Fruit fly (Drosophila melanogaster) whole organism, prepupa: Measurements from ENCODE around the gene Pak3.

Experiments
- Blimp-1 ChIP-seq: fragments of 200-800 bp; sonication (Bioruptor generic); optimal IDR thresholded peaks from 3 replicates; lab custom pipeline; 2017; ENCODE audit warnings: missing biosample characterization, missing genetic modification characterization, mild to moderate bottlenecking, moderate library complexity, missing genetic modification reagents
- CG11294 ChIP-seq: fragments of 200-800 bp; sonication (Bioruptor generic); IDR thresholded peaks from 2 replicates; pipeline ENCODE4 v1.3.6; 2022; ENCODE audit warnings: missing biosample characterization, missing genetic modification characterization
- CG11762 ChIP-seq: fragments of 200-800 bp; sonication (Bioruptor generic); optimal IDR thresholded peaks from 3 replicates; lab custom pipeline; 2016; ENCODE audit warnings: missing biosample characterization, missing genetic modification characterization; ENCODE audit not compliant: insufficient read depth
- CG15336 ChIP-seq: fragments of 200-800 bp; sonication (Bioruptor generic); IDR thresholded peaks from 2 replicates; pipeline ENCODE4 v1.3.6; 2022; ENCODE audit warnings: missing biosample characterization, missing genetic modification characterization
- CG1621 ChIP-seq: fragments of 200-800 bp; sonication (Bioruptor generic); optimal IDR thresholded peaks from 3 replicates; lab custom pipeline; 2018; ENCODE audit warnings: missing biosample characterization, mild to moderate bottlenecking, missing genetic modification characterization
- CG16779 ChIP-seq: fragments of 200-800 bp; sonication (Bioruptor generic); optimal IDR thresholded peaks from 3 replicates; lab custom pipeline; 2017; ENCODE audit warnings: missing biosample characterization, mild to moderate bottlenecking, missing genetic modification characterization
- CG3032 ChIP-seq: fragments of 200-800 bp; optimal IDR thresholded peaks from 2 replicates; lab custom pipeline; 2019; ENCODE audit warnings: missing biosample characterization, mild to moderate bottlenecking, missing genetic modification characterization, moderate library complexity
- CG32006 ChIP-seq: fragments of 200-800 bp; sonication (Bioruptor generic); optimal IDR thresholded peaks from 3 replicates; lab custom pipeline; 2017; ENCODE audit warnings: missing biosample characterization, mild to moderate bottlenecking, missing genetic modification characterization
- CG34406 ChIP-seq: fragments of 200-800 bp; sonication (Bioruptor generic); optimal IDR thresholded peaks from 3 replicates; lab custom pipeline; 2016; ENCODE audit warnings: missing biosample characterization, missing genetic modification characterization
- CG3919 ChIP-seq: fragments of 200-800 bp; sonication (Bioruptor generic); optimal IDR thresholded peaks from 3 replicates; lab custom pipeline; 2016; ENCODE audit warnings: missing biosample characterization, missing genetic modification characterization
- CG6276 ChIP-seq: fragments of 200-800 bp; sonication (Bioruptor generic); optimal IDR thresholded peaks from 2 replicates; lab custom pipeline; 2017; ENCODE audit warnings: missing biosample characterization, mild to moderate bottlenecking, missing genetic modification characterization
- CG6792 ChIP-seq: fragments of 200-800 bp; sonication (Bioruptor generic); optimal IDR thresholded peaks from 3 replicates; lab custom pipeline; 2016; ENCODE audit warnings: missing biosample characterization, missing genetic modification characterization
- CG6808 ChIP-seq: fragments of 200-800 bp; sonication (Bioruptor generic); optimal IDR thresholded peaks from 3 replicates; lab custom pipeline; 2017; ENCODE audit warnings: missing biosample characterization, missing genetic modification characterization, mild to moderate bottlenecking, moderate library complexity, missing genetic modification reagents
- CG6854 ChIP-seq: fragments of 200-800 bp; sonication (Bioruptor generic); optimal IDR thresholded peaks from 2 replicates; lab custom pipeline; 2017; ENCODE audit warnings: missing biosample characterization, mild to moderate bottlenecking, missing genetic modification characterization
- CG7368 ChIP-seq: fragments of 200-800 bp; sonication (Bioruptor generic); optimal IDR thresholded peaks from 3 replicates; lab custom pipeline; 2016; ENCODE audit warnings: missing biosample characterization, missing genetic modification characterization
- CG8119 ChIP-seq: fragments of 200-800 bp; sonication (Bioruptor generic); IDR thresholded peaks from 3 replicates; pipeline ENCODE4 v1.3.6; 2022; ENCODE audit warnings: missing biosample characterization, missing genetic modification characterization
- CG8319 ChIP-seq: fragments of 200-800 bp; sonication (Bioruptor generic); optimal IDR thresholded peaks from 3 replicates; lab custom pipeline; 2016; ENCODE audit warnings: missing biosample characterization, missing genetic modification characterization
- CG9139 ChIP-seq: fragments of 200-800 bp; sonication (Bioruptor generic); optimal IDR thresholded peaks from 3 replicates; lab custom pipeline; 2017; ENCODE audit warnings: missing biosample characterization, mild to moderate bottlenecking, missing genetic modification characterization
- Eip75B ChIP-seq: fragments of 200-800 bp; sonication (Bioruptor generic); optimal IDR thresholded peaks from 3 replicates; lab custom pipeline; 2016; ENCODE audit warnings: missing biosample characterization, missing genetic modification characterization
- Eip78C ChIP-seq: fragments of 200-800 bp; sonication (Bioruptor generic); peaks from one replicate; lab custom pipeline; 2016; ENCODE audit warnings: missing biosample characterization, missing genetic modification characterization
- Eip93F ChIP-seq: fragments of 200-800 bp; sonication (Bioruptor generic); optimal IDR thresholded peaks from 2 replicates; lab custom pipeline; 2016; ENCODE audit warnings: missing biosample characterization, mild to moderate bottlenecking, missing genetic modification characterization
- Ets21C ChIP-seq: fragments of 200-800 bp; sonication (Bioruptor generic); optimal IDR thresholded peaks from 3 replicates; lab custom pipeline; 2016; ENCODE audit warnings: missing biosample characterization, missing genetic modification characterization
- Gug ChIP-seq: fragments of 200-800 bp; sonication (Bioruptor generic); IDR thresholded peaks from 2 replicates; pipeline ENCODE4 v1.3.6; 2022; ENCODE audit warnings: missing biosample characterization, missing genetic modification characterization
- Hr38 ChIP-seq: sonication (Bioruptor generic); optimal IDR thresholded peaks from 2 replicates; lab custom pipeline; 2016; ENCODE audit warnings: missing biosample characterization, missing genetic modification characterization
- Lpt ChIP-seq: fragments of 200-800 bp; sonication (Bioruptor generic); optimal IDR thresholded peaks from 3 replicates; lab custom pipeline; 2016; ENCODE audit warnings: missing biosample characterization, missing genetic modification characterization
- Met ChIP-seq: fragments of 200-800 bp; sonication (Bioruptor generic); optimal IDR thresholded peaks from 3 replicates; lab custom pipeline; 2016; ENCODE audit warnings: missing biosample characterization, missing genetic modification characterization
- Smox ChIP-seq: fragments of 200-800 bp; sonication (Bioruptor generic); optimal IDR thresholded peaks from 3 replicates; lab custom pipeline; 2016; ENCODE audit warnings: missing biosample characterization, missing genetic modification characterization
- Sox102F ChIP-seq: fragments of 200-800 bp; sonication (Bioruptor generic); optimal IDR thresholded peaks from 2 replicates; lab custom pipeline; 2016; ENCODE audit warnings: missing biosample characterization, mild to moderate bottlenecking, missing genetic modification characterization
- Sox14 ChIP-seq: fragments of 200-800 bp; sonication (Bioruptor generic); optimal IDR thresholded peaks from 3 replicates; lab custom pipeline; 2016; ENCODE audit warnings: missing biosample characterization, missing genetic modification characterization
- achi ChIP-seq: fragments of 200-800 bp; sonication (Bioruptor generic); optimal IDR thresholded peaks from 3 replicates; lab custom pipeline; 2016; ENCODE audit warnings: missing biosample characterization, missing genetic modification characterization
- acj6 ChIP-seq: fragments of 200-800 bp; sonication (Bioruptor generic); optimal IDR thresholded peaks from 3 replicates; lab custom pipeline; 2016; ENCODE audit warnings: missing biosample characterization, missing genetic modification characterization
- dac ChIP-seq: fragments of 200-800 bp; sonication (Bioruptor generic); optimal IDR thresholded peaks from 2 replicates; lab custom pipeline; 2017; ENCODE audit warnings: missing biosample characterization, mild to moderate bottlenecking, missing genetic modification characterization
- dsx ChIP-seq: fragments of 200-800 bp; optimal IDR thresholded peaks from 3 replicates; lab custom pipeline; 2019; ENCODE audit warnings: missing biosample characterization, mild to moderate bottlenecking, missing genetic modification characterization, moderate library complexity; ENCODE audit not compliant: poor library complexity, severe bottlenecking
- eg ChIP-seq: fragments of 200-800 bp; sonication (Bioruptor generic); IDR thresholded peaks from 3 replicates; pipeline ENCODE4 v1.3.6; 2022; ENCODE audit warnings: missing biosample characterization, missing genetic modification characterization
- fd59A ChIP-seq: fragments of 200-800 bp; sonication (Bioruptor generic); optimal IDR thresholded peaks from 2 replicates; lab custom pipeline; 2017; ENCODE audit warnings: missing biosample characterization, mild to moderate bottlenecking, missing genetic modification characterization, missing genetic modification reagents
- fd85E ChIP-seq: fragments of 200-800 bp; sonication (Bioruptor generic); optimal IDR thresholded peaks from 3 replicates; lab custom pipeline; 2016; ENCODE audit warnings: missing biosample characterization, missing genetic modification characterization
- fkh ChIP-seq: fragments of 200-800 bp; sonication (Bioruptor generic); optimal IDR thresholded peaks from 3 replicates; lab custom pipeline; 2017; ENCODE audit warnings: missing biosample characterization, mild to moderate bottlenecking, missing genetic modification characterization, moderate library complexity
- lz ChIP-seq: fragments of 200-800 bp; sonication (Bioruptor generic); optimal IDR thresholded peaks from 3 replicates; lab custom pipeline; 2016; ENCODE audit warnings: missing biosample characterization, missing genetic modification characterization
- net ChIP-seq: fragments of 200-800 bp; sonication (Bioruptor generic); optimal IDR thresholded peaks from 3 replicates; lab custom pipeline; 2016; ENCODE audit warnings: missing biosample characterization, missing genetic modification characterization
- salr ChIP-seq, 2 experiments: fragments of 200-800 bp; sonication (Bioruptor generic); optimal IDR thresholded peaks; 3 replicates each; lab custom pipeline; 2016 to 2018; ENCODE audit warnings: missing biosample characterization in 2 of 2, missing genetic modification characterization in 2 of 2, mild to moderate bottlenecking in 1 of 2
- ss ChIP-seq, 2 experiments: fragments of 200-800 bp; sonication (Bioruptor generic); optimal IDR thresholded peaks; 2 replicates in 1 of 2; 3 replicates in 1 of 2; lab custom pipeline; 2017 to 2018; ENCODE audit warnings: mild to moderate bottlenecking in 2 of 2, missing biosample characterization in 2 of 2, missing genetic modification characterization in 2 of 2, moderate library complexity in 1 of 2
- svp ChIP-seq: fragments of 200-800 bp; sonication (Bioruptor generic); peaks from one replicate; lab custom pipeline; 2016; ENCODE audit warnings: missing biosample characterization, missing genetic modification characterization
- vri ChIP-seq: fragments of 200-800 bp; sonication (Bioruptor generic); optimal IDR thresholded peaks from 3 replicates; lab custom pipeline; 2016; ENCODE audit warnings: missing biosample characterization, mild to moderate bottlenecking, missing genetic modification characterization

Gene Pak3

DNA sequence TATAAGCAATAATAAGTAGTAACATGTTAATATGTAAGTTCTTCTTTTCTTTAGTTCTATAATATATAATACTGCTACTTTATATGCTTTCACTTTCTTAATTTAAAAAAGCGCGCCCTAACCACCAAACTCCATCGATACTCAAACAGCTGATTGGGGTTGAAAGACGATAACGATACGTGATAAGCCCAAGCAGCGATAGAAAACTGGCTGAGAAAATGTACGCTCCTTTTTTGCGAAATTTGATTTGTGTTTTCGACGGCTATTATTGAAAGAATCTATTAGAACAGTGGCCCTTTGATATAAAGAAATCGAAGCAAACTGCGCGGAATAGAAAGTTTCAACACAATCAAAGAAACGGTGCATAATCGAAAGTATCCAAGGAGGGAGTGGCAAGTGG is 2.3 kb upstream of the Pak3 start, which contains the start of gene CG14883:
Gene CG14883 (plus strand): TSS at position 178 of the 400 bp plus-strand sequence.
- TF ChIP-seq Gug (GFP tag; lab: Robert Waterston, UW) (no peak), Blimp-1 (peak; percentile 97)

DNA sequence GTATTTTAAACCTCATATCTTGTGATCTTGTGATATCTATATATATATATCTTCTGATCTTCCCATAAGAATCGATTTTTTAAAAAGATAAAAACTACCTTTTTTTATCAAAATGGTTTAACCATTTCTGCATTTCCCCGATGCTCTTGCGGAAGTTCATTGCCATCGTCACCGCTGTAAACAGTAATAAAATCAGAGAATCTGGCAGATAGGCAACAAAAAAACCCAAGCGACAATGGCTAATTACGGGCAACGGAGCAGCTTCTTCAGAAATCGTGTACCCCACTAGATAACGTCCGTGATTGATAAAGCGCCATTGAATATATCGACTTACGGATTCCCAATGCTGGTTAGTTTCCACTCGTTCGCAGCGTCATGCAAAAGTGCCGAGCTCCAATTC is 571 bp upstream of the Pak3 start, which contains the start of gene CG10405:
Gene CG10405 (plus strand): TSS at position 301 of the 400 bp plus-strand sequence.
- TF ChIP-seq acj6 (GFP tag; lab: Kevin White, UChicago) (no peak), CG6792 (GFP tag; lab: Kevin White, UChicago) (no peak), CG16779 (no peak), Met (no peak), eg (GFP tag; lab: Robert Waterston, UW) (no peak), fkh (no peak), CG34406 (GFP tag; lab: Kevin White, UChicago) (no peak), Smox (GFP tag; lab: Kevin White, UChicago) (no peak), CG32006 (no peak), Sox102F (GFP tag; lab: Kevin White, UChicago) (no peak), CG8119 (no peak), Ets21C (no peak), Lpt (GFP tag; lab: Kevin White, UChicago) (no peak), CG6808 (GFP tag; lab: Kevin White, UChicago) (no peak), svp (GFP tag; lab: Kevin White, UChicago) (no peak)

DNA sequence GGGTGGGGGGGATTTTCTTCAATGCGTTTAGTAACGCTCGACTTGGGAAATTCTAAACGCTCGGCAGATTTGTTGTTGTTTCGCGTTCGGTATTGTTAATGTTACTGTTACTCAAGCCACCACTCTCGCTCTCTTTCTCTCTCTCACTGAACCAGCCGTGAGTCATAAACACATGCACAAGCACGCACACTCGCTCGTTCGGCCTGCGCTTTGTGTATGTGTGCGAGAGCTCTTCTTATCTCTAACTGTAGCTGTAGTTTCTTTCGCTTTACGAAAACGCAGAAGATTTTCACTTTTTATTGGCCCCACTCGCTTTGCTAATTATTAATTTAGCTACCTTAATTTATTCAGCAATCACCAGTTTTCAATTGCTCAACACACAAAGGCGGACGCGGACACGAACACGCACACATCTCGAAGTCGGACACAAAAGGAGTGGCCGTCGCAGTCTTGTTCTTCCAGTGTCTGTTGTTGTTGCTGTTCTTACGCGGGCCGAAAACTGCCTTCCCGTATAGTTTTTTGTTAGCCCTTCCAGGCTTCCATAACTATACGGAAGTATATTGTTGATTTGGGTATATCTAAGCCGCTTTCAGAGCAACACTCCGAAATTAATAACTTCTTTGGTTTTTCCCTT is 550 bp downstream of the Pak3 start:
- peak; percentile 45 for TF ChIP-seq Eip78C
- peak; percentile 40 for TF ChIP-seq Sox14
- peak; percentile 20 for TF ChIP-seq Blimp-1
- TF ChIP-seq ss (GFP tag; optimal IDR thresholded peaks at IDR 0.05; lab: Kevin White, UChicago): peak in 1 of 2 experiments; percentile 40
- TF ChIP-seq vri (GFP tag; lab: Kevin White, UChicago): peak; percentile 24
- peak; percentile 46 for TF ChIP-seq CG6854 (GFP tag; lab: Kevin White, UChicago)
- TF ChIP-seq CG15336 (GFP tag; lab: Robert Waterston, UW): 0 out of 2 replicates have a peak, but pooled peaks have one; percentile 26
- TF ChIP-seq salr (GFP tag; optimal IDR thresholded peaks at IDR 0.05; lab: Kevin White, UChicago): no peak
- no peak for TF ChIP-seq CG6276 (GFP tag; lab: Kevin White, UChicago)

DNA sequence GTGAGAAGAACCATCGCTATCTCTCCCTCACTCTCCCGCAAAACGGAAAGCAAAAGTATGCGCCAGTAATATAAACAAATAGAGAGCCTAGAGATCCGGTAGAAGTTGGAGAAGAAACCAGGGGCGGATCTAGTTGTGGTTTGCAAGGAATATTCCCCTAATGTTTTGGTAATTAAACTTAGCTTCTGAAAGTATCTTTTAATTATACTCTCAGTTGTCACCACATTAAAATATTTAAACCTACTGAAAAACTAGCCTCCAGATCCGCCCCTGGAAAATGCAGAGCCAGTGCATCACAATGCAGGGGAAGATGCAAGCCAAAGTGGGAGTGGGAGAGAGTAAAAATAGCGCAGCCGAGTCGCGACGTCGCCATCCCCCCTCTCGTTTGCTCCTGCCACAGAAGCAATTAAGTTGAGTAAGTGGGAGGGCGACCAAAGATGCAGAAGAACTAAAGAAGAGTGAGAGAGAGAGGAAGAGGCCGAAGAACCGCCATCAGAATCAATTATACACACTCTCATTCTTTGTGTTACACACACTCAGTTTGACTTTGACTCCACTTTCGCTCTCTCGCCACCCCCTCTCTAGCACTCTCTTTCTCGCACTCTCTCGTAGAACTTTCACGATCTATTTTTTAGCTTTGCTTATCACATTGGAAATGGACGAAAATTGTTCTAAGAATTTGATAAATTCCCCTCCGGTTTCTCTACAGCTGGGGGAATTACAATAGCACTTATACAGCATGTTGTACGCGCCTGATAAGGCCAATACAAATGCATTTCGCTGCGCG is 4.2 kb downstream of the Pak3 start:
- TF ChIP-seq CG8119 (peak; percentile 93), CG34406 (GFP tag; lab: Kevin White, UChicago) (peak; percentile 92), Lpt (GFP tag; lab: Kevin White, UChicago) (peak; percentile 97), achi (GFP tag; lab: Kevin White, UChicago) (peak; percentile 97), CG1621 (peak; percentile 98), lz (peak; percentile 94), svp (GFP tag; lab: Kevin White, UChicago) (peak; percentile 93), fd85E (GFP tag; lab: Kevin White, UChicago) (peak; percentile 76), net (peak; percentile 97), fd59A (GFP tag; lab: Kevin White, UChicago) (peak; percentile 99), Eip75B (GFP tag; lab: Kevin White, UChicago) (peak; percentile 99), Hr38 (GFP tag; lab: Kevin White, UChicago) (peak; percentile 92), CG3032 (tag; lab: Kevin White, UChicago) (peak; percentile 99), Blimp-1 (peak; percentile 37), CG3919 (peak; percentile 99), CG8319 (GFP tag; lab: Kevin White, UChicago) (peak; percentile 95), Eip78C (peak; percentile 99), CG11762 (GFP tag; lab: Kevin White, UChicago) (peak; percentile 93), CG7368 (GFP tag; lab: Kevin White, UChicago) (peak; percentile 97), ss (GFP tag; optimal IDR thresholded peaks at IDR 0.05; lab: Kevin White, UChicago) (peak; percentile 98), CG11294 (GFP tag; lab: Robert Waterston, UW) (peak; percentile 98), dac (GFP tag; lab: Kevin White, UChicago) (peak; percentile 97), Eip93F (GFP tag; lab: Kevin White, UChicago) (no peak), dsx (GFP tag; lab: Kevin White, UChicago) (peak; percentile 98), fkh (peak; percentile 67), vri (GFP tag; lab: Kevin White, UChicago) (peak; percentile 56), CG9139 (GFP tag; lab: Kevin White, UChicago) (peak; percentile 97)
